Worm (Caenorhabditis elegans) whole organism, midembryonic: Measurements from ENCODE around the gene abu-2.

ENCODE experiments used
- flt-1 ChIP-seq: fragments of 200-800 bp; sonication (Bioruptor generic); IDR thresholded peaks from 2 replicates; pipeline ENCODE4 v1.3.6; 2022; ENCODE audit warnings: missing genetic modification characterization, missing compliant biosample characterization
- klf-2 ChIP-seq: fragments of 200-800 bp; sonication (Bioruptor generic); conservative IDR thresholded peaks from 2 replicates; pipeline ENCODE4 v1.3.6; 2022; ENCODE audit warnings: missing genetic modification reagents, missing genetic modification characterization, missing compliant biosample characterization
- med-1 ChIP-seq: sonication (generic microtip); optimal IDR thresholded peaks from 2 replicates; lab custom pipeline; 2017; ENCODE audit warnings: missing genetic modification characterization, mild to moderate bottlenecking, missing compliant biosample characterization, antibody characterized with exemption, missing genetic modification reagents; ENCODE audit not compliant: insufficient read depth

DNA sequence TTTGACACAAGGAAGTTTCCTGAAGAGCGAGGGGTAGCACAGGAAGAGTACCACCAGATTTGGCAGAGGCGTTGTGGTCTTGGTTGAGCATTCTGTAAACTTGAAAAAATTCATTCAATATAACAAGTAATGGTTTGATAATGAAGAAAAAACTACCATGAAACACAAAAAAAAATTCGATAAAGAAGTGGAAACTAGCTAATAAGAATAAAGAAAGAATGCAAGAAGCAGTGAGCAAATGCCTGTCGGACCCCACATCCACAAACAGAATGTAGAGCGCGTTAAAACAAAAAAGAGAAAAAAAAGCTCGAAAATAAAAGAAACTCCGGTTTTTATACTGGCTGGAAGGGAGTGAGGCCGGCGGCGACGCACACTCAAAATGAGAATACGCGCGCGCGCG is 12.9 kb downstream of the abu-2 start, which contains the start of gene H39E20.1:
- TF ChIP-seq klf-2 (GFP tag; lab: Robert Waterston, UW) (no peak), med-1 (GFP tag; lab: Kevin White, UChicago) (no peak), flt-1 (GFP tag; lab: Robert Waterston, UW) (no peak)
